Worm (Caenorhabditis elegans) whole organism, mixed stage, embryonic: Measurements from ENCODE around the gene hmt-1.

Source experiments
- M03D4.4 ChIP-seq: sonication (generic microtip); optimal IDR thresholded peaks from 2 replicates; lab custom pipeline; 2017; ENCODE audit warnings: mild to moderate bottlenecking, missing genetic modification characterization, missing compliant biosample characterization
- blmp-1 ChIP-seq: fragments of 150-350 bp; optimal IDR thresholded peaks from 2 replicates; lab custom pipeline; 2014; ENCODE audit warnings: missing biosample characterization, missing genetic modification characterization
- ceh-39 ChIP-seq: fragments of 150-350 bp; optimal IDR thresholded peaks from 2 replicates; lab custom pipeline; 2014; ENCODE audit warnings: missing biosample characterization, missing genetic modification characterization
- ceh-43 ChIP-seq: fragments of 200-800 bp; sonication (Bioruptor generic); optimal IDR thresholded peaks from 2 replicates; lab custom pipeline; 2018; ENCODE audit warnings: mild to moderate bottlenecking, missing genetic modification characterization, moderate library complexity, missing compliant biosample characterization
- ceh-83 ChIP-seq: fragments of 200-800 bp; sonication (Bioruptor generic); optimal IDR thresholded peaks from 2 replicates; lab custom pipeline; 2018; ENCODE audit warnings: mild to moderate bottlenecking, missing genetic modification characterization, missing compliant biosample characterization
- ces-1 ChIP-seq: fragments of 150-350 bp; optimal IDR thresholded peaks from 2 replicates; lab custom pipeline; 2014; ENCODE audit warnings: missing biosample characterization, missing genetic modification reagents, missing genetic modification characterization
- cnd-1 ChIP-seq: fragments of 200-800 bp; sonication (Bioruptor generic); optimal IDR thresholded peaks from 2 replicates; lab custom pipeline; 2018; ENCODE audit warnings: mild to moderate bottlenecking, missing genetic modification characterization, missing compliant biosample characterization
- drap-1 ChIP-seq: fragments of 200-800 bp; sonication (Bioruptor generic); optimal IDR thresholded peaks from 3 replicates; lab custom pipeline; 2018; ENCODE audit warnings: mild to moderate bottlenecking, missing genetic modification characterization, missing compliant biosample characterization
- elt-1 ChIP-seq: sonication (generic microtip); optimal IDR thresholded peaks from 2 replicates; lab custom pipeline; 2017; ENCODE audit warnings: missing genetic modification characterization, mild to moderate bottlenecking, missing compliant biosample characterization, antibody characterized with exemption, moderate library complexity, borderline replicate concordance; ENCODE audit not compliant: insufficient read depth
- elt-3 ChIP-seq: fragments of 150-350 bp; optimal IDR thresholded peaks from 2 replicates; lab custom pipeline; 2014; ENCODE audit warnings: missing biosample characterization, missing genetic modification characterization
- flh-1 ChIP-seq: fragments of 200-800 bp; sonication (Bioruptor generic); optimal IDR thresholded peaks from 2 replicates; lab custom pipeline; 2018; ENCODE audit warnings: mild to moderate bottlenecking, missing genetic modification characterization, moderate library complexity, missing compliant biosample characterization
- ham-2 ChIP-seq: fragments of 200-800 bp; sonication (Bioruptor generic); optimal IDR thresholded peaks from 2 replicates; lab custom pipeline; 2018; ENCODE audit warnings: mild to moderate bottlenecking, missing genetic modification characterization, missing compliant biosample characterization
- hlh-1 ChIP-seq: fragments of 150-350 bp; optimal IDR thresholded peaks from 2 replicates; lab custom pipeline; 2014; ENCODE audit warnings: missing biosample characterization, missing genetic modification reagents, missing genetic modification characterization
- lin-13 ChIP-seq: fragments of 150-350 bp; optimal IDR thresholded peaks from 2 replicates; lab custom pipeline; 2014; ENCODE audit warnings: missing biosample characterization, missing genetic modification characterization
- lin-32 ChIP-seq: fragments of 200-800 bp; sonication (Bioruptor generic); optimal IDR thresholded peaks from 2 replicates; lab custom pipeline; 2018; ENCODE audit warnings: mild to moderate bottlenecking, missing genetic modification characterization, missing compliant biosample characterization
- lsy-2 ChIP-seq: fragments of 150-350 bp; optimal IDR thresholded peaks from 2 replicates; lab custom pipeline; 2014; ENCODE audit warnings: missing biosample characterization, missing genetic modification characterization
- mab-5 ChIP-seq: fragments of 150-350 bp; optimal IDR thresholded peaks from 2 replicates; lab custom pipeline; 2014; ENCODE audit warnings: missing biosample characterization, missing genetic modification characterization
- mep-1 ChIP-seq: fragments of 150-350 bp; optimal IDR thresholded peaks from 2 replicates; lab custom pipeline; 2017; ENCODE audit warnings: missing biosample characterization, missing genetic modification reagents, missing genetic modification characterization, inconsistent platforms
- mls-2 ChIP-seq: sonication (generic microtip); optimal IDR thresholded peaks from 2 replicates; lab custom pipeline; 2016; ENCODE audit warnings: mild to moderate bottlenecking, missing genetic modification characterization, moderate library complexity, missing compliant biosample characterization
- nhr-12 ChIP-seq: fragments of 150-350 bp; optimal IDR thresholded peaks from 2 replicates; lab custom pipeline; 2014; ENCODE audit warnings: missing biosample characterization, missing genetic modification characterization
- nhr-2 ChIP-seq: fragments of 150-350 bp; optimal IDR thresholded peaks from 2 replicates; lab custom pipeline; 2014; ENCODE audit warnings: missing biosample characterization, missing genetic modification characterization
- nhr-237 ChIP-seq: fragments of 150-350 bp; optimal IDR thresholded peaks from 2 replicates; lab custom pipeline; 2014; ENCODE audit warnings: missing biosample characterization, missing genetic modification characterization
- nhr-28 ChIP-seq: fragments of 150-350 bp; optimal IDR thresholded peaks from 2 replicates; lab custom pipeline; 2014; ENCODE audit warnings: missing biosample characterization, missing genetic modification characterization
- nhr-76 ChIP-seq: sonication (generic microtip); optimal IDR thresholded peaks from 2 replicates; lab custom pipeline; 2017; ENCODE audit warnings: missing biosample characterization, missing genetic modification characterization
- pha-4 ChIP-seq: fragments of 150-350 bp; optimal IDR thresholded peaks from 2 replicates; lab custom pipeline; 2018; ENCODE audit warnings: missing biosample characterization, missing genetic modification reagents, missing genetic modification characterization
- sem-2 ChIP-seq: fragments of 200-800 bp; sonication (Bioruptor generic); optimal IDR thresholded peaks from 2 replicates; lab custom pipeline; 2018; ENCODE audit warnings: mild to moderate bottlenecking, missing genetic modification characterization, missing compliant biosample characterization
- snpc-4 ChIP-seq: fragments of 150-350 bp; optimal IDR thresholded peaks from 2 replicates; lab custom pipeline; 2014; ENCODE audit warnings: missing biosample characterization, missing genetic modification characterization
- sptf-1 ChIP-seq: sonication (generic microtip); optimal IDR thresholded peaks from 2 replicates; lab custom pipeline; 2017; ENCODE audit warnings: mild to moderate bottlenecking, missing genetic modification characterization, moderate library complexity, missing compliant biosample characterization
- tbx-8 ChIP-seq: fragments of 200-800 bp; sonication (Bioruptor generic); optimal IDR thresholded peaks from 2 replicates; lab custom pipeline; 2018; ENCODE audit warnings: mild to moderate bottlenecking, missing genetic modification characterization, moderate library complexity, missing compliant biosample characterization
- unc-120 ChIP-seq: sonication (generic microtip); optimal IDR thresholded peaks from 2 replicates; lab custom pipeline; 2017; ENCODE audit warnings: missing genetic modification characterization, missing compliant biosample characterization; ENCODE audit not compliant: poor library complexity, severe bottlenecking
- unc-39 ChIP-seq: fragments of 150-350 bp; optimal IDR thresholded peaks from 2 replicates; lab custom pipeline; 2014; ENCODE audit warnings: missing biosample characterization, missing genetic modification characterization
- unc-62 ChIP-seq: fragments of 150-350 bp; optimal IDR thresholded peaks from 2 replicates; lab custom pipeline; 2014; ENCODE audit warnings: missing biosample characterization, missing genetic modification reagents, missing genetic modification characterization
- zip-8 ChIP-seq: fragments of 150-350 bp; optimal IDR thresholded peaks from 2 replicates; lab custom pipeline; 2014; ENCODE audit warnings: missing biosample characterization, missing genetic modification characterization
- ztf-11 ChIP-seq: fragments of 150-350 bp; optimal IDR thresholded peaks from 2 replicates; lab custom pipeline; 2014; ENCODE audit warnings: missing biosample characterization, missing genetic modification characterization

The hmt-1 gene

ce11 chrIII:11076743-11077142, 23.0 kb downstream of the hmt-1 start:
- TF ChIP-seq flh-1 (GFP tag; lab: Kevin White, UChicago) (no peak), hlh-1 (tag; lab: Kevin White, UChicago) (no peak), nhr-12 (tag; lab: Kevin White, UChicago) (no peak), ces-1 (GFP tag; lab: Kevin White, UChicago) (no peak), cnd-1 (no peak), unc-120 (tag; lab: Kevin White, UChicago) (no peak), mls-2 (tag; lab: Kevin White, UChicago) (no peak), nhr-28 (tag; lab: Kevin White, UChicago) (no peak), ham-2 (no peak), unc-39 (tag; lab: Kevin White, UChicago) (no peak), M03D4.4 (tag; lab: Kevin White, UChicago) (no peak), lin-13 (tag; lab: Kevin White, UChicago) (no peak), tbx-8 (GFP tag; lab: Kevin White, UChicago) (no peak), drap-1 (GFP tag; lab: Kevin White, UChicago) (no peak), pha-4 (no peak), lin-32 (no peak), unc-62 (GFP tag; lab: Kevin White, UChicago) (no peak), ztf-11 (tag; lab: Kevin White, UChicago) (no peak), nhr-2 (tag; lab: Kevin White, UChicago) (no peak)

ce11 chrIII:11074214-11074613, 25.6 kb downstream of the hmt-1 start, which contains the start of gene str-261:
TSS of gene str-261 (plus strand) at chrIII:11074514.
- TF ChIP-seq mep-1 (tag; lab: Kevin White, UChicago) (no peak), elt-1 (no peak), unc-62 (GFP tag; lab: Kevin White, UChicago) (no peak), nhr-12 (tag; lab: Kevin White, UChicago) (no peak), M03D4.4 (tag; lab: Kevin White, UChicago) (no peak), ham-2 (no peak), lsy-2 (tag; lab: Kevin White, UChicago) (no peak), sptf-1 (tag; lab: Kevin White, UChicago) (no peak), lin-13 (tag; lab: Kevin White, UChicago) (no peak), ceh-83 (no peak), hlh-1 (tag; lab: Kevin White, UChicago) (no peak), unc-39 (tag; lab: Kevin White, UChicago) (no peak), cnd-1 (no peak), nhr-28 (tag; lab: Kevin White, UChicago) (no peak), ces-1 (GFP tag; lab: Kevin White, UChicago) (no peak), mab-5 (no peak), nhr-237 (tag; lab: Kevin White, UChicago) (no peak), elt-3 (no peak), mls-2 (tag; lab: Kevin White, UChicago) (no peak)

ce11 chrIII:11070210-11070609, 29.6 kb downstream of the hmt-1 start:
- TF ChIP-seq pha-4, result no peak
- no peak for TF ChIP-seq mep-1 (tag; lab: Kevin White, UChicago)
- TF ChIP-seq mab-5, result no peak
- TF ChIP-seq M03D4.4 (tag; lab: Kevin White, UChicago), result no peak
- TF ChIP-seq sptf-1 (tag; lab: Kevin White, UChicago), result no peak
- TF ChIP-seq cnd-1, result no peak
- no peak for TF ChIP-seq unc-62 (GFP tag; lab: Kevin White, UChicago)
- TF ChIP-seq ceh-39 (tag; lab: Kevin White, UChicago), result no peak
- no peak for TF ChIP-seq zip-8 (tag; lab: Kevin White, UChicago)
- TF ChIP-seq ceh-43 (GFP tag; lab: Kevin White, UChicago), result no peak
- TF ChIP-seq elt-1, result no peak

DNA sequence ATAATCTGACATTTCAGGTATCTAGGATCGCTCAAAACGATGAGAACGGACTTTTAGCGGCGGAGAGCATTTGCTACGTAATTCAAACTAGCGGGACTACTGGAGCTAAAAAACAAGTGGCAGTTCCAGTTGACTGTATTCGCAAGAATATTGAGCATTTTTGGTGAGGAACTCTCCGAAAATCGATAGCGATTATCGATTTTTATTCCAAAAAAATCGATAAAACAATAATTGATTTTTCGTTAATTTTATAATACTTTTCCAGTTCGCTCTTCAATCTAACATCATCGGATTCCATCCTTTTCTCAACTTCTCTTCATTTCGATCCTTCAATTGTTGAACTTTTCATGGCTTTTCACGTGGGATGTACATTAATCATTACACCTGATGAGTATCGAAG, 30.5 kb downstream of the hmt-1 start:
- TF ChIP-seq ham-2 (no peak), drap-1 (GFP tag; lab: Kevin White, UChicago) (no peak), snpc-4 (tag; lab: Kevin White, UChicago) (no peak), zip-8 (tag; lab: Kevin White, UChicago) (no peak), nhr-76 (no peak), nhr-12 (tag; lab: Kevin White, UChicago) (no peak), mls-2 (tag; lab: Kevin White, UChicago) (no peak), mab-5 (no peak), sem-2 (no peak), ceh-43 (GFP tag; lab: Kevin White, UChicago) (no peak), nhr-2 (tag; lab: Kevin White, UChicago) (no peak), elt-3 (no peak), sptf-1 (tag; lab: Kevin White, UChicago) (no peak), blmp-1 (no peak), mep-1 (tag; lab: Kevin White, UChicago) (no peak), pha-4 (no peak), elt-1 (no peak), nhr-28 (tag; lab: Kevin White, UChicago) (no peak)
